Worm (Caenorhabditis elegans): ENCODE measurements around the gene R07A4.4.

R07A4.4 gene

ce11 chrX:10757608-10758007 lies at the start of gene R07A4.4:
TSS of gene R07A4.4 (minus strand) at chrX:10757708.
- TF ChIP-seq ztf-11 (tag; optimal IDR thresholded peaks at IDR 0.05) (no peak), daf-8 (GFP tag; IDR thresholded peaks at IDR 0.05) (no peak), aha-1 (tag) (no peak), snpc-4 (tag; optimal IDR thresholded peaks at IDR 0.05) (no peak), rbr-2 (tag; optimal IDR thresholded peaks at IDR 0.05) (no peak), madf-5 (GFP tag; IDR thresholded peaks at IDR 0.05) (no peak), pqm-1 (tag; optimal IDR thresholded peaks at IDR 0.05) (no peak), Y48G9A.11 (GFP tag; IDR thresholded peaks at IDR 0.05) (no peak), nhr-41 (GFP tag; IDR thresholded peaks at IDR 0.05) (no peak), saeg-2 (GFP tag; IDR thresholded peaks at IDR 0.05) (no peak), nhr-237 (tag; optimal IDR thresholded peaks at IDR 0.05) (no peak), dmd-8 (GFP tag; IDR thresholded peaks at IDR 0.05) (no peak), set-16 (GFP tag; IDR thresholded peaks at IDR 0.05) (no peak), nhr-111 (GFP tag; optimal IDR thresholded peaks at IDR 0.05) (no peak), T20F7.1 (GFP tag; optimal IDR thresholded peaks at IDR 0.05) (no peak), nhr-11 (tag; optimal IDR thresholded peaks at IDR 0.05) (no peak), php-3 (GFP tag; IDR thresholded peaks at IDR 0.05) (no peak), arid-1 (GFP tag; conservative IDR thresholded peaks at IDR 0.05) (no peak), fkh-10 (GFP tag; optimal IDR thresholded peaks at IDR 0.05) (no peak)

ce11 chrX:10804441-10804840 lies 46.9 kb upstream of the R07A4.4 start, which contains the start of gene F31B12.4:
TSS of gene F31B12.4 (plus strand) at chrX:10804741.
- TF ChIP-seq cey-2 (tag; optimal IDR thresholded peaks at IDR 0.05; ENCODE audit: borderline replicate concordance, insufficient read depth) (no peak), snpc-4 (tag; optimal IDR thresholded peaks at IDR 0.05) (no peak), nhr-28 (tag; optimal IDR thresholded peaks at IDR 0.05) (no peak), mxl-2 (GFP tag; conservative IDR thresholded peaks at IDR 0.05) (no peak), dve-1 (tag; optimal IDR thresholded peaks at IDR 0.05; ENCODE audit: insufficient read depth) (no peak), aly-2 (tag; optimal IDR thresholded peaks at IDR 0.05) (no peak), jun-1 (tag; optimal IDR thresholded peaks at IDR 0.05) (no peak), nhr-10 (tag; optimal IDR thresholded peaks at IDR 0.05) (no peak), Y75B8A.6 (GFP tag; IDR thresholded peaks at IDR 0.05) (no peak), F49E8.2 (tag; optimal IDR thresholded peaks at IDR 0.05; ENCODE audit: borderline replicate concordance) (no peak), F44E2.7 (GFP tag; IDR thresholded peaks at IDR 0.05) (no peak), zag-1 (tag; optimal IDR thresholded peaks at IDR 0.05) (no peak), attf-4 (tag; optimal IDR thresholded peaks at IDR 0.05) (no peak), arid-1 (GFP tag; conservative IDR thresholded peaks at IDR 0.05) (no peak)

ce11 chrX:10794647-10795046 lies 37.1 kb upstream of the R07A4.4 start, which contains the start of gene T05A10.6:
TSS of gene T05A10.6 (minus strand) at chrX:10794747.
- TF ChIP-seq nhr-76 (tag; optimal IDR thresholded peaks at IDR 0.05) (no peak), ctbp-1 (GFP tag; IDR thresholded peaks at IDR 0.05) (no peak), zfp-2 (tag; optimal IDR thresholded peaks at IDR 0.05) (no peak), mxl-3 (GFP tag; optimal IDR thresholded peaks at IDR 0.05) (no peak), madf-9 (GFP tag; conservative IDR thresholded peaks at IDR 0.05) (no peak), dmd-6 (GFP tag; IDR thresholded peaks at IDR 0.05) (no peak), egl-27 (tag; optimal IDR thresholded peaks at IDR 0.05) (no peak), ama-1 (optimal IDR thresholded peaks at IDR 0.05) (no peak), nhr-42 (GFP tag; IDR thresholded peaks at IDR 0.05) (no peak), T20F7.1 (GFP tag; optimal IDR thresholded peaks at IDR 0.05) (no peak), lin-15B (tag; optimal IDR thresholded peaks at IDR 0.05) (no peak), sdz-12 (GFP tag; optimal IDR thresholded peaks at IDR 0.05) (no peak), ceh-20 (GFP tag; IDR thresholded peaks at IDR 0.05) (no peak), mdt-29 (GFP tag; IDR thresholded peaks at IDR 0.05) (no peak), aha-1 (tag) (no peak)
